Worm (Caenorhabditis elegans): Measurements from ENCODE around the gene C02B10.3.

C02B10.3 gene

ce11 chrIV:5089795-5090528 is 13.1 kb downstream of the C02B10.3 start:
- TF ChIP-seq lin-35 (GFP tag; optimal IDR thresholded peaks at IDR 0.05) (peak in 1 of 2 experiments; percentile 19), lsy-2 (tag; optimal IDR thresholded peaks at IDR 0.05) (peak; percentile 66 to 96), grh-1 (GFP tag; IDR thresholded peaks at IDR 0.05) (peak; percentile 36; the same call in 1 of the 2 replicates), nhr-47 (tag; optimal IDR thresholded peaks at IDR 0.05) (peak; percentile 47), nhr-90 (tag; optimal IDR thresholded peaks at IDR 0.05; ENCODE audit: poor library complexity) (peak; percentile 60), F16B12.6 (tag; optimal IDR thresholded peaks at IDR 0.05) (peak; percentile 72), blmp-1 (tag; optimal IDR thresholded peaks at IDR 0.05) (peak; percentile 63), snu-23 (GFP tag; optimal IDR thresholded peaks at IDR 0.05) (peak; percentile 38), lin-14 (GFP tag; optimal IDR thresholded peaks at IDR 0.05) (peak; percentile 15), swsn-7 (tag; optimal IDR thresholded peaks at IDR 0.05) (peak; percentile 45), xbp-1 (tag; optimal IDR thresholded peaks at IDR 0.05) (peak; percentile 14), nhr-85 (tag) (peak; percentile 54), isw-1 (GFP tag; IDR thresholded peaks at IDR 0.05) (peak; percentile 28), tbx-2 (tag; optimal IDR thresholded peaks at IDR 0.05) (peak; percentile 25), elt-2 (tag; optimal IDR thresholded peaks at IDR 0.05) (peak; percentile 68), nhr-71 (tag; optimal IDR thresholded peaks at IDR 0.05) (peak; percentile 36), lir-3 (tag; optimal IDR thresholded peaks at IDR 0.05; ENCODE audit: poor library complexity) (peak; percentile 7), efl-1 (optimal IDR thresholded peaks at IDR 0.05) (peak in 1 of 2 experiments; percentile 20), efl-1 (GFP tag; optimal IDR thresholded peaks at IDR 0.05 in 1 of 2) (peak in 1 of 2 experiments; percentile 89), elt-3 (tag; optimal IDR thresholded peaks at IDR 0.05) (peak in 1 of 6 experiments; percentile 52), mab-9 (GFP tag; IDR thresholded peaks at IDR 0.05) (0 out of 2 replicates have a peak, but pooled peaks have one; percentile 20), C16A3.4 (tag; optimal IDR thresholded peaks at IDR 0.05) (peak; percentile 23), nhr-20 (tag; optimal IDR thresholded peaks at IDR 0.05) (peak; percentile 29), jun-1 (tag; optimal IDR thresholded peaks at IDR 0.05) (peak; percentile 13), dpl-1 (GFP tag; optimal IDR thresholded peaks at IDR 0.05) (peak in 2 of 3 experiments; percentile 13 to 29), nhr-19 (GFP tag; conservative IDR thresholded peaks at IDR 0.05) (peak; percentile 53)

- TF ChIP-seq sptf-1 (tag; optimal IDR thresholded peaks at IDR 0.05) (no peak), fkh-10 (GFP tag; optimal IDR thresholded peaks at IDR 0.05) (no peak), mab-9 (GFP tag; IDR thresholded peaks at IDR 0.05) (no peak), lir-3 (tag; optimal IDR thresholded peaks at IDR 0.05; ENCODE audit: poor library complexity) (peak; percentile 28), lin-14 (GFP tag; optimal IDR thresholded peaks at IDR 0.05) (peak; percentile 51), lin-35 (GFP tag; optimal IDR thresholded peaks at IDR 0.05) (peak in 1 of 2 experiments; percentile 39), nhr-76 (tag; optimal IDR thresholded peaks at IDR 0.05) (no peak), hlh-17 (GFP tag; optimal IDR thresholded peaks at IDR 0.05; ENCODE audit: borderline replicate concordance) (no peak), fkh-8 (tag; optimal IDR thresholded peaks at IDR 0.05) (no peak), skn-1 (tag; optimal IDR thresholded peaks at IDR 0.05) (no peak), mdl-1 (tag; optimal IDR thresholded peaks at IDR 0.05) (peak in 1 of 2 experiments; percentile 81), lsy-2 (tag; optimal IDR thresholded peaks at IDR 0.05) (peak in 1 of 2 experiments; percentile 46), ceh-88 (GFP tag; IDR thresholded peaks at IDR 0.05) (no peak), nhr-71 (tag; optimal IDR thresholded peaks at IDR 0.05) (peak; percentile 49), egl-13 (tag; optimal IDR thresholded peaks at IDR 0.05) (no peak), unc-86 (tag; optimal IDR thresholded peaks at IDR 0.05) (no peak), pqm-1 (tag; optimal IDR thresholded peaks at IDR 0.05) (no peak), tbx-2 (tag; optimal IDR thresholded peaks at IDR 0.05) (no peak), ceh-8 (GFP tag; optimal IDR thresholded peaks at IDR 0.05) (no peak), nhr-47 (tag; optimal IDR thresholded peaks at IDR 0.05) (no peak), unc-30 (tag; optimal IDR thresholded peaks at IDR 0.05) (no peak), irx-1 (tag; optimal IDR thresholded peaks at IDR 0.05) (no peak), dpl-1 (GFP tag; optimal IDR thresholded peaks at IDR 0.05) (no peak), nhr-84 (tag; optimal IDR thresholded peaks at IDR 0.05) (no peak), zip-4 (GFP tag; optimal IDR thresholded peaks at IDR 0.05) (no peak), hpl-2 (GFP tag; optimal IDR thresholded peaks at IDR 0.05) (no peak), blmp-1 (tag; optimal IDR thresholded peaks at IDR 0.05) (peak; percentile 86), nhr-11 (tag; optimal IDR thresholded peaks at IDR 0.05) (no peak), dsc-1 (tag; optimal IDR thresholded peaks at IDR 0.05) (no peak), ceh-63 (GFP tag; optimal IDR thresholded peaks at IDR 0.05) (no peak), nhr-28 (tag; optimal IDR thresholded peaks at IDR 0.05) (no peak), isw-1 (GFP tag; IDR thresholded peaks at IDR 0.05) (no peak), elt-2 (tag; optimal IDR thresholded peaks at IDR 0.05) (no peak), rnt-1 (tag; optimal IDR thresholded peaks at IDR 0.05) (peak; percentile 24)
Measured at ce11 chrIV:5088814-5089322, 14.2 kb downstream of the C02B10.3 start, which contains the start of gene ivd-1. TSS of gene ivd-1 (minus strand) at chrIV:5088864.

All from whole organism, L1 larva.